Fruit fly (Drosophila melanogaster): ENCODE data around the gene LysX.

LysX gene

DNA sequence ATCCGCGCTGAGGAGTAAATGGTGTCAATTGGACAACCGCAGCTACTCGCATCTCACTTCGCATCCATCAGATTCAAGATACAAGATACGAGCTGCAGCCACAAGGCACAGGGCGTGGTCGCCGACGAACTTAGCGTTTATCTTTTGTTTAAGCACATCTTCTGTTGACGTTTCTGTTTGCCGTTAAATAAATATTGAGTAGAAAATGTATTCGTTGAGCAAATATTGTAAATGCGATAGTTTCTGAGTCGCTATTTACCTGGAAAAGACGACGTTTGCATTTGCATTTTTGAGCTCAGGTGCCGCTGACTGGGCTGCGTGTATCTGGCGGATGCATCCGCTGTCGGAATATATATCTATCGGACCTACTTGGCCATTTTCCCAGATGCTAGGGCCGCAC lies 28.8 kb downstream of the LysX start (continued):
- TF ChIP-seq CG15479 (GFP tag; optimal IDR thresholded peaks at IDR 0.05): peak; percentile 69
- TF ChIP-seq gro (GFP tag; optimal IDR thresholded peaks at IDR 0.05): no peak
- peak; percentile 78; the same call in 2 of the 3 replicates for TF ChIP-seq otp (GFP tag; IDR thresholded peaks at IDR 0.05)
- peak; percentile 71 for TF ChIP-seq CG5180 (GFP tag; optimal IDR thresholded peaks at IDR 0.05)
- TF ChIP-seq CG34224 (GFP tag; IDR thresholded peaks at IDR 0.05; ENCODE audit: partially characterized antibody): no peak
- peak; percentile 17 for TF ChIP-seq Spps (tag; optimal IDR thresholded peaks at IDR 0.05)
- no peak for TF ChIP-seq cg (GFP tag; optimal IDR thresholded peaks at IDR 0.05)
- TF ChIP-seq CG3281 (GFP tag; optimal IDR thresholded peaks at IDR 0.05): peak; percentile 18
- peak; percentile 32 for TF ChIP-seq Jarid2 (GFP tag; optimal IDR thresholded peaks at IDR 0.05)
- peak; percentile 30 for TF ChIP-seq scrt (GFP tag; optimal IDR thresholded peaks at IDR 0.05)
- TF ChIP-seq HHEX (GFP tag; optimal IDR thresholded peaks at IDR 0.05): peak; percentile 72
- 0 out of 3 replicates have a peak, but pooled peaks have one; percentile 22 for TF ChIP-seq ken (GFP tag; IDR thresholded peaks at IDR 0.05)
- TF ChIP-seq z (GFP tag; IDR thresholded peaks at IDR 0.05): peak; percentile 57; the same call in 1 of the 3 replicates
- no peak for TF ChIP-seq corto (GFP tag; optimal IDR thresholded peaks at IDR 0.05)
- no peak for TF ChIP-seq Bdp1 (GFP tag; optimal IDR thresholded peaks at IDR 0.05)
- peak; percentile 29 for TF ChIP-seq Mes4 (GFP tag; optimal IDR thresholded peaks at IDR 0.05)
- peak; percentile 39 for TF ChIP-seq Oli (tag; optimal IDR thresholded peaks at IDR 0.05)
- peak; percentile 23 for TF ChIP-seq CG10979 (tag; optimal IDR thresholded peaks at IDR 0.05)
- peak; percentile 37 for TF ChIP-seq CG12299 (tag; optimal IDR thresholded peaks at IDR 0.05)
- TF ChIP-seq CG2678 (tag; optimal IDR thresholded peaks at IDR 0.05): peak; percentile 72
- no peak for TF ChIP-seq CG7357 (GFP tag; IDR thresholded peaks at IDR 0.05)
- no peak for TF ChIP-seq schlank (tag; optimal IDR thresholded peaks at IDR 0.05)
- TF ChIP-seq CG10543 (GFP tag; optimal IDR thresholded peaks at IDR 0.05): peak; percentile 50
- TF ChIP-seq prd (optimal IDR thresholded peaks at IDR 0.05): no peak
- peak; percentile 10; the same call in 1 of the 3 replicates for TF ChIP-seq prd (GFP tag; IDR thresholded peaks at IDR 0.05)
- TF ChIP-seq CTCF (GFP tag; optimal IDR thresholded peaks at IDR 0.05): peak; percentile 28
- TF ChIP-seq mirr (GFP tag; optimal IDR thresholded peaks at IDR 0.05): no peak
- TF ChIP-seq CG11504 (tag; optimal IDR thresholded peaks at IDR 0.05): peak; percentile 56
- TF ChIP-seq MTF-1 (GFP tag; optimal IDR thresholded peaks at IDR 0.05; ENCODE audit: borderline replicate concordance): peak; percentile 87
- TF ChIP-seq sqz (GFP tag; optimal IDR thresholded peaks at IDR 0.05): peak; percentile 67
- no peak for TF ChIP-seq CG13624 (GFP tag; optimal IDR thresholded peaks at IDR 0.05)
- peak; percentile 13 for TF ChIP-seq CG18262 (tag; optimal IDR thresholded peaks at IDR 0.05)
- TF ChIP-seq Atf3 (GFP tag; optimal IDR thresholded peaks at IDR 0.05): no peak
- TF ChIP-seq E2f1 (GFP tag; IDR thresholded peaks at IDR 0.05): no peak; the same call in 1 of the 2 replicates
- peak; percentile 70 for TF ChIP-seq Blimp-1 (GFP tag; optimal IDR thresholded peaks at IDR 0.05)
- peak; percentile 59 for TF ChIP-seq CG31365 (tag; optimal IDR thresholded peaks at IDR 0.05)
- TF ChIP-seq CG7556 (GFP tag; optimal IDR thresholded peaks at IDR 0.05): peak; percentile 22
- TF ChIP-seq her (GFP tag; optimal IDR thresholded peaks at IDR 0.05): no peak
- peak in 1 of 2 experiments; percentile 74 for TF ChIP-seq bsh (GFP tag; optimal IDR thresholded peaks at IDR 0.05)
- TF ChIP-seq CG5953 (GFP tag; IDR thresholded peaks at IDR 0.05): peak; percentile 35; the same call in 1 of the 2 replicates
- TF ChIP-seq Doc3 (GFP tag; IDR thresholded peaks at IDR 0.05; ENCODE audit: partially characterized antibody): no peak
- TF ChIP-seq sisA (GFP tag; IDR thresholded peaks at IDR 0.05): no peak
- TF ChIP-seq CG17361 (GFP tag; IDR thresholded peaks at IDR 0.05): no peak
- TF ChIP-seq ftz-f1 (GFP tag; optimal IDR thresholded peaks at IDR 0.05): no peak
- no peak for TF ChIP-seq CG30403 (GFP tag; optimal IDR thresholded peaks at IDR 0.05)
- no peak for TF ChIP-seq CG15073 (GFP tag; optimal IDR thresholded peaks at IDR 0.05)
- TF ChIP-seq seq (GFP tag; IDR thresholded peaks at IDR 0.05): no peak
- peak; percentile 50 for TF ChIP-seq Sry-β (GFP tag; optimal IDR thresholded peaks at IDR 0.05)
- no peak for TF ChIP-seq vfl (GFP tag; optimal IDR thresholded peaks at IDR 0.05)
- TF ChIP-seq cato (GFP tag; optimal IDR thresholded peaks at IDR 0.05; ENCODE audit: borderline replicate concordance): peak; percentile 25
- peak; percentile 84 for TF ChIP-seq CG1529 (GFP tag; optimal IDR thresholded peaks at IDR 0.05)
